Fruit fly (Drosophila melanogaster) whole organism, prepupa: ENCODE measurements around the gene CG3505.

ENCODE experiments used
- Blimp-1 ChIP-seq: fragments of 200-800 bp; sonication (Bioruptor generic); optimal IDR thresholded peaks from 3 replicates; lab custom pipeline; 2017; ENCODE audit warnings: missing biosample characterization, missing genetic modification characterization, mild to moderate bottlenecking, moderate library complexity, missing genetic modification reagents
- CG10631 ChIP-seq: fragments of 200-800 bp; sonication (Bioruptor generic); optimal IDR thresholded peaks from 2 replicates; lab custom pipeline; 2016; ENCODE audit warnings: missing biosample characterization, missing genetic modification characterization
- CG10669 ChIP-seq: fragments of 200-800 bp; sonication (Bioruptor generic); optimal IDR thresholded peaks from 3 replicates; lab custom pipeline; 2018; ENCODE audit warnings: missing biosample characterization, mild to moderate bottlenecking, missing genetic modification characterization, moderate library complexity
- CG11294 ChIP-seq: fragments of 200-800 bp; sonication (Bioruptor generic); IDR thresholded peaks from 2 replicates; pipeline ENCODE4 v1.3.6; 2022; ENCODE audit warnings: missing biosample characterization, missing genetic modification characterization
- CG11762 ChIP-seq: fragments of 200-800 bp; sonication (Bioruptor generic); optimal IDR thresholded peaks from 3 replicates; lab custom pipeline; 2016; ENCODE audit warnings: missing biosample characterization, missing genetic modification characterization; ENCODE audit not compliant: insufficient read depth
- CG11902 ChIP-seq: fragments of 200-800 bp; sonication (Bioruptor generic); optimal IDR thresholded peaks from 3 replicates; lab custom pipeline; 2016; ENCODE audit warnings: missing biosample characterization, missing genetic modification characterization
- CG15336 ChIP-seq: fragments of 200-800 bp; sonication (Bioruptor generic); IDR thresholded peaks from 2 replicates; pipeline ENCODE4 v1.3.6; 2022; ENCODE audit warnings: missing biosample characterization, missing genetic modification characterization
- CG1621 ChIP-seq: fragments of 200-800 bp; sonication (Bioruptor generic); optimal IDR thresholded peaks from 3 replicates; lab custom pipeline; 2018; ENCODE audit warnings: missing biosample characterization, mild to moderate bottlenecking, missing genetic modification characterization
- CG16779 ChIP-seq: fragments of 200-800 bp; sonication (Bioruptor generic); optimal IDR thresholded peaks from 3 replicates; lab custom pipeline; 2017; ENCODE audit warnings: missing biosample characterization, mild to moderate bottlenecking, missing genetic modification characterization
- CG32006 ChIP-seq: fragments of 200-800 bp; sonication (Bioruptor generic); optimal IDR thresholded peaks from 3 replicates; lab custom pipeline; 2017; ENCODE audit warnings: missing biosample characterization, mild to moderate bottlenecking, missing genetic modification characterization
- CG34406 ChIP-seq: fragments of 200-800 bp; sonication (Bioruptor generic); optimal IDR thresholded peaks from 3 replicates; lab custom pipeline; 2016; ENCODE audit warnings: missing biosample characterization, missing genetic modification characterization
- CG3919 ChIP-seq: fragments of 200-800 bp; sonication (Bioruptor generic); optimal IDR thresholded peaks from 3 replicates; lab custom pipeline; 2016; ENCODE audit warnings: missing biosample characterization, missing genetic modification characterization
- CG4318 ChIP-seq: fragments of 200-800 bp; sonication (Bioruptor generic); optimal IDR thresholded peaks from 3 replicates; lab custom pipeline; 2017; ENCODE audit warnings: missing biosample characterization, mild to moderate bottlenecking, missing genetic modification characterization
- CG6276 ChIP-seq: fragments of 200-800 bp; sonication (Bioruptor generic); optimal IDR thresholded peaks from 2 replicates; lab custom pipeline; 2017; ENCODE audit warnings: missing biosample characterization, mild to moderate bottlenecking, missing genetic modification characterization
- CG6808 ChIP-seq: fragments of 200-800 bp; sonication (Bioruptor generic); optimal IDR thresholded peaks from 3 replicates; lab custom pipeline; 2017; ENCODE audit warnings: missing biosample characterization, missing genetic modification characterization, mild to moderate bottlenecking, moderate library complexity, missing genetic modification reagents
- CG6854 ChIP-seq: fragments of 200-800 bp; sonication (Bioruptor generic); optimal IDR thresholded peaks from 2 replicates; lab custom pipeline; 2017; ENCODE audit warnings: missing biosample characterization, mild to moderate bottlenecking, missing genetic modification characterization
- CG8119 ChIP-seq: fragments of 200-800 bp; sonication (Bioruptor generic); IDR thresholded peaks from 3 replicates; pipeline ENCODE4 v1.3.6; 2022; ENCODE audit warnings: missing biosample characterization, missing genetic modification characterization
- CG8319 ChIP-seq: fragments of 200-800 bp; sonication (Bioruptor generic); optimal IDR thresholded peaks from 3 replicates; lab custom pipeline; 2016; ENCODE audit warnings: missing biosample characterization, missing genetic modification characterization
- CG8632 ChIP-seq: fragments of 200-800 bp; sonication (Bioruptor generic); optimal IDR thresholded peaks from 3 replicates; lab custom pipeline; 2016; ENCODE audit warnings: missing biosample characterization, missing genetic modification characterization
- CG9139 ChIP-seq: fragments of 200-800 bp; sonication (Bioruptor generic); optimal IDR thresholded peaks from 3 replicates; lab custom pipeline; 2017; ENCODE audit warnings: missing biosample characterization, mild to moderate bottlenecking, missing genetic modification characterization
- Eip75B ChIP-seq: fragments of 200-800 bp; sonication (Bioruptor generic); optimal IDR thresholded peaks from 3 replicates; lab custom pipeline; 2016; ENCODE audit warnings: missing biosample characterization, missing genetic modification characterization
- Eip78C ChIP-seq: fragments of 200-800 bp; sonication (Bioruptor generic); peaks from one replicate; lab custom pipeline; 2016; ENCODE audit warnings: missing biosample characterization, missing genetic modification characterization
- Eip93F ChIP-seq: fragments of 200-800 bp; sonication (Bioruptor generic); optimal IDR thresholded peaks from 2 replicates; lab custom pipeline; 2016; ENCODE audit warnings: missing biosample characterization, mild to moderate bottlenecking, missing genetic modification characterization
- Ets21C ChIP-seq: fragments of 200-800 bp; sonication (Bioruptor generic); optimal IDR thresholded peaks from 3 replicates; lab custom pipeline; 2016; ENCODE audit warnings: missing biosample characterization, missing genetic modification characterization
- Ets96B ChIP-seq: fragments of 200-800 bp; optimal IDR thresholded peaks from 2 replicates; lab custom pipeline; 2019; ENCODE audit warnings: missing biosample characterization, mild to moderate bottlenecking, missing genetic modification characterization, moderate library complexity
- Gug ChIP-seq: fragments of 200-800 bp; sonication (Bioruptor generic); IDR thresholded peaks from 2 replicates; pipeline ENCODE4 v1.3.6; 2022; ENCODE audit warnings: missing biosample characterization, missing genetic modification characterization
- Hr38 ChIP-seq: sonication (Bioruptor generic); optimal IDR thresholded peaks from 2 replicates; lab custom pipeline; 2016; ENCODE audit warnings: missing biosample characterization, missing genetic modification characterization
- Hr39 ChIP-seq: fragments of 200-800 bp; sonication (Bioruptor generic); optimal IDR thresholded peaks from 2 replicates; lab custom pipeline; 2016; ENCODE audit warnings: missing biosample characterization, missing genetic modification characterization
- Lpt ChIP-seq: fragments of 200-800 bp; sonication (Bioruptor generic); optimal IDR thresholded peaks from 3 replicates; lab custom pipeline; 2016; ENCODE audit warnings: missing biosample characterization, missing genetic modification characterization
- Met ChIP-seq: fragments of 200-800 bp; sonication (Bioruptor generic); optimal IDR thresholded peaks from 3 replicates; lab custom pipeline; 2016; ENCODE audit warnings: missing biosample characterization, missing genetic modification characterization
- OdsH ChIP-seq: fragments of 200-800 bp; sonication (Bioruptor generic); optimal IDR thresholded peaks from 3 replicates; lab custom pipeline; 2016; ENCODE audit warnings: missing biosample characterization, missing genetic modification characterization
- Sox102F ChIP-seq: fragments of 200-800 bp; sonication (Bioruptor generic); optimal IDR thresholded peaks from 2 replicates; lab custom pipeline; 2016; ENCODE audit warnings: missing biosample characterization, mild to moderate bottlenecking, missing genetic modification characterization
- Sox14 ChIP-seq: fragments of 200-800 bp; sonication (Bioruptor generic); optimal IDR thresholded peaks from 3 replicates; lab custom pipeline; 2016; ENCODE audit warnings: missing biosample characterization, missing genetic modification characterization
- Sox15 ChIP-seq: fragments of 200-800 bp; sonication (Bioruptor generic); optimal IDR thresholded peaks from 3 replicates; lab custom pipeline; 2016; ENCODE audit warnings: missing biosample characterization, missing genetic modification characterization
- acj6 ChIP-seq: fragments of 200-800 bp; sonication (Bioruptor generic); optimal IDR thresholded peaks from 3 replicates; lab custom pipeline; 2016; ENCODE audit warnings: missing biosample characterization, missing genetic modification characterization
- dac ChIP-seq: fragments of 200-800 bp; sonication (Bioruptor generic); optimal IDR thresholded peaks from 2 replicates; lab custom pipeline; 2017; ENCODE audit warnings: missing biosample characterization, mild to moderate bottlenecking, missing genetic modification characterization
- dsx ChIP-seq: fragments of 200-800 bp; optimal IDR thresholded peaks from 3 replicates; lab custom pipeline; 2019; ENCODE audit warnings: missing biosample characterization, mild to moderate bottlenecking, missing genetic modification characterization, moderate library complexity; ENCODE audit not compliant: poor library complexity, severe bottlenecking
- eg ChIP-seq: fragments of 200-800 bp; sonication (Bioruptor generic); IDR thresholded peaks from 3 replicates; pipeline ENCODE4 v1.3.6; 2022; ENCODE audit warnings: missing biosample characterization, missing genetic modification characterization
- esn ChIP-seq: fragments of 200-800 bp; sonication (Bioruptor generic); optimal IDR thresholded peaks from 2 replicates; lab custom pipeline; 2016; ENCODE audit warnings: missing biosample characterization, mild to moderate bottlenecking, missing genetic modification characterization, moderate library complexity
- fd59A ChIP-seq: fragments of 200-800 bp; sonication (Bioruptor generic); optimal IDR thresholded peaks from 2 replicates; lab custom pipeline; 2017; ENCODE audit warnings: missing biosample characterization, mild to moderate bottlenecking, missing genetic modification characterization, missing genetic modification reagents
- fd85E ChIP-seq: fragments of 200-800 bp; sonication (Bioruptor generic); optimal IDR thresholded peaks from 3 replicates; lab custom pipeline; 2016; ENCODE audit warnings: missing biosample characterization, missing genetic modification characterization
- fkh ChIP-seq: fragments of 200-800 bp; sonication (Bioruptor generic); optimal IDR thresholded peaks from 3 replicates; lab custom pipeline; 2017; ENCODE audit warnings: missing biosample characterization, mild to moderate bottlenecking, missing genetic modification characterization, moderate library complexity
- lz ChIP-seq: fragments of 200-800 bp; sonication (Bioruptor generic); optimal IDR thresholded peaks from 3 replicates; lab custom pipeline; 2016; ENCODE audit warnings: missing biosample characterization, missing genetic modification characterization
- net ChIP-seq: fragments of 200-800 bp; sonication (Bioruptor generic); optimal IDR thresholded peaks from 3 replicates; lab custom pipeline; 2016; ENCODE audit warnings: missing biosample characterization, missing genetic modification characterization
- pdm3 ChIP-seq: fragments of 200-800 bp; sonication (Bioruptor generic); optimal IDR thresholded peaks from 3 replicates; lab custom pipeline; 2016; ENCODE audit warnings: missing biosample characterization, missing genetic modification characterization
- salr ChIP-seq, 2 experiments: fragments of 200-800 bp; sonication (Bioruptor generic); optimal IDR thresholded peaks; 3 replicates each; lab custom pipeline; 2016 to 2018; ENCODE audit warnings: missing biosample characterization in 2 of 2, missing genetic modification characterization in 2 of 2, mild to moderate bottlenecking in 1 of 2
- spab ChIP-seq: fragments of 200-800 bp; sonication (Bioruptor generic); optimal IDR thresholded peaks from 2 replicates; lab custom pipeline; 2017; ENCODE audit warnings: missing biosample characterization, mild to moderate bottlenecking, missing genetic modification characterization, missing genetic modification reagents
- svp ChIP-seq: fragments of 200-800 bp; sonication (Bioruptor generic); peaks from one replicate; lab custom pipeline; 2016; ENCODE audit warnings: missing biosample characterization, missing genetic modification characterization
- topi ChIP-seq: fragments of 200-800 bp; sonication (Bioruptor generic); optimal IDR thresholded peaks from 3 replicates; lab custom pipeline; 2016; ENCODE audit warnings: missing biosample characterization, missing genetic modification characterization

Gene CG3505

DNA sequence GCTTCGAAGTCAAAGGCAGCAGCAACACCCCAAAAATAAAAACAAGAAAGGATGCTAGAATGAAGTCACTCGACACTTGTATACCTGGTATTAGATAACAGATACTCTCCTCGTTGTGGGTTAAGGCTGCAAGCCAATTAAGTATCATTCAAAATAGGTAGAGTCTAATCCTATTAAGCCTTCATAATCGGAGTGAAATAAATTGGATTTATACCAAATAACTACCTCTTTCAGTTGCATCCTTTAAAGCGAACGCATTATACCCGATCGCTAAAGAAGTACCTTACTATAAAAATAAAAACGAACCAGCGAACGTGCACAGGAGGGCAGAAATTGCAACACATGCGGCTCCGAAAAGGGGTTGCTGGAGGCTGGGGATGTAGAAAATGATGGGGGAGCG is 34.7 kb upstream of the CG3505 start (continued):
- no peak for TF ChIP-seq Hr38 (GFP tag; lab: Kevin White, UChicago)
- TF ChIP-seq CG6854 (GFP tag; lab: Kevin White, UChicago): no peak
- no peak for TF ChIP-seq CG11294
- TF ChIP-seq Gug: no peak
- TF ChIP-seq CG1621 (tag; lab: Kevin White, UChicago): no peak
- peak; percentile 25 for TF ChIP-seq CG10669
- TF ChIP-seq CG4318 (GFP tag; lab: Kevin White, UChicago): no peak
- peak; percentile 85 for TF ChIP-seq Eip78C
- TF ChIP-seq Hr39 (GFP tag; lab: Kevin White, UChicago): peak; percentile 8
- no peak for TF ChIP-seq dac
- TF ChIP-seq CG3919 (GFP tag; lab: Kevin White, UChicago): no peak
- TF ChIP-seq fkh (GFP tag; lab: Kevin White, UChicago): no peak
- peak; percentile 15 for TF ChIP-seq CG6808 (GFP tag; lab: Kevin White, UChicago)
- peak; percentile 19 for TF ChIP-seq spab (GFP tag; lab: Kevin White, UChicago)
- no peak for TF ChIP-seq lz (GFP tag; lab: Kevin White, UChicago)
- TF ChIP-seq Sox14: no peak
- TF ChIP-seq esn (GFP tag; lab: Kevin White, UChicago): no peak
- TF ChIP-seq, all 60 proteins: peak for 22

DNA sequence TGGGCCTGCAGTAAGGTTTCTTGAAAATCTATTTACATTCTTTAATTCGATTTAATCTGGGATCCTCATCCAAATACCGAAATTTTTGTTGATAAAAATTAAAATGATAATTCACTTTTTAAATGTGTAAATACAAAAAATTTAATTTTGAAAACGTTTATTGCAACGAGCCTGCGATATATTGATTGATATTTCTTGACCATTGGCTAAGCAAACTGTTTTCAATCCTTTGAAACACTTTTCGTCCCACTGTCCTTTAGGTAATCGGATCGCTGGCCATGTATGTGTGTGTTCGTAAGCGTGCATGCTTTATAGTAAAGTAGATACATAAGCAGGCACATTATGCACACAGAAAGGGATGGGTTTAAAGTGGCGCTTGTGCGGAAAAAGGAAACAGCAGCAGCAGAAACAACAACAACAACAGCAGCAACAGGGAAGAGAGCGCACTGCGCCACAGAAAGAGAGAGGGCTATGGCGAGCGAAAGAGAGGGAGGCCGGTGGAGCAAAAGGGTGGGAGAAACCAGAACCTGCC is 33.1 kb upstream of the CG3505 start:
- peak; percentile 77 for TF ChIP-seq eg (GFP tag; lab: Robert Waterston, UW)
- TF ChIP-seq CG8632 (GFP tag; lab: Kevin White, UChicago): peak; percentile 84
- peak; percentile 71 for TF ChIP-seq CG9139 (GFP tag; lab: Kevin White, UChicago)
- peak; percentile 89 for TF ChIP-seq svp (GFP tag; lab: Kevin White, UChicago)
- TF ChIP-seq Sox14: peak; percentile 92
- peak; percentile 84 for TF ChIP-seq CG6276
- peak; percentile 85 for TF ChIP-seq topi (GFP tag; lab: Kevin White, UChicago)
- TF ChIP-seq salr (GFP tag; optimal IDR thresholded peaks at IDR 0.05; lab: Kevin White, UChicago): peak; percentile 78 to 81
- TF ChIP-seq Eip78C: peak; percentile 99
- peak; percentile 84 for TF ChIP-seq esn (GFP tag; lab: Kevin White, UChicago)
- peak; percentile 80 for TF ChIP-seq dac
- TF ChIP-seq Eip75B (GFP tag; lab: Kevin White, UChicago): peak; percentile 90
- TF ChIP-seq fd85E: peak; percentile 50
- TF ChIP-seq Sox102F: peak; percentile 88
- peak; percentile 92 for TF ChIP-seq CG8119
- TF ChIP-seq CG6808 (GFP tag; lab: Kevin White, UChicago): peak; percentile 80
- TF ChIP-seq CG16779: peak; percentile 77
- peak; percentile 4 for TF ChIP-seq Blimp-1 (GFP tag; lab: Kevin White, UChicago)
- TF ChIP-seq OdsH (GFP tag; lab: Kevin White, UChicago): peak; percentile 90
- TF ChIP-seq Sox15 (GFP tag; lab: Kevin White, UChicago): peak; percentile 73
- TF ChIP-seq CG11762 (GFP tag; lab: Kevin White, UChicago): peak; percentile 69
- TF ChIP-seq CG1621 (tag; lab: Kevin White, UChicago): peak; percentile 88
- TF ChIP-seq CG34406 (GFP tag; lab: Kevin White, UChicago): peak; percentile 84
- TF ChIP-seq Met (GFP tag; lab: Kevin White, UChicago): peak; percentile 85
- TF ChIP-seq pdm3 (GFP tag; lab: Kevin White, UChicago): peak; percentile 91
- TF ChIP-seq Lpt: peak; percentile 63
- TF ChIP-seq CG3919 (GFP tag; lab: Kevin White, UChicago): peak; percentile 83
- TF ChIP-seq CG6854 (GFP tag; lab: Kevin White, UChicago): peak; percentile 44
- peak; percentile 69 for TF ChIP-seq CG8319 (GFP tag; lab: Kevin White, UChicago)
- TF ChIP-seq CG32006: peak; percentile 91
- peak; percentile 87 for TF ChIP-seq CG15336
- TF ChIP-seq net (GFP tag; lab: Kevin White, UChicago): peak; percentile 89
- TF ChIP-seq fd59A (GFP tag; lab: Kevin White, UChicago): peak; percentile 86
- no peak for TF ChIP-seq Eip93F (GFP tag; lab: Kevin White, UChicago)
- peak; percentile 66 for TF ChIP-seq CG11902 (GFP tag; lab: Kevin White, UChicago)
- peak; percentile 78 for TF ChIP-seq Ets21C (GFP tag; lab: Kevin White, UChicago)
- peak; percentile 87 for TF ChIP-seq dsx (GFP tag; lab: Kevin White, UChicago)
- TF ChIP-seq Ets96B (tag; lab: Kevin White, UChicago): peak; percentile 90
- peak; percentile 89 for TF ChIP-seq acj6
- peak; percentile 91 for TF ChIP-seq CG10631 (GFP tag; lab: Kevin White, UChicago)
- peak; percentile 85 for TF ChIP-seq CG10669
